Worm (Caenorhabditis elegans): Measurements from ENCODE around the gene cutl-3.

The cutl-3 gene

ce11 chrX:15034787-15035186 is 35.8 kb upstream of the cutl-3 start, which contains the start of gene dsc-1:
Gene dsc-1 (minus strand): TSS chrX:15034832.
- no peak for TF ChIP-seq ceh-28 (tag; optimal IDR thresholded peaks at IDR 0.05)
- TF ChIP-seq nhr-67 (tag; optimal IDR thresholded peaks at IDR 0.05) = no peak

ce11 chrX:15027997-15028396 is 29.0 kb upstream of the cutl-3 start:
- TF ChIP-seq snpc-4 (tag; optimal IDR thresholded peaks at IDR 0.05) (no peak), tbx-2 (tag; optimal IDR thresholded peaks at IDR 0.05) (no peak), nhr-23 (tag; optimal IDR thresholded peaks at IDR 0.05) (no peak), lin-39 (tag; optimal IDR thresholded peaks at IDR 0.05) (no peak), nhr-76 (tag; optimal IDR thresholded peaks at IDR 0.05) (no peak), pqm-1 (tag; optimal IDR thresholded peaks at IDR 0.05) (no peak), nhr-67 (tag; optimal IDR thresholded peaks at IDR 0.05) (no peak), hmg-11 (tag; optimal IDR thresholded peaks at IDR 0.05) (no peak), zag-1 (tag; optimal IDR thresholded peaks at IDR 0.05) (no peak), eor-1 (tag; optimal IDR thresholded peaks at IDR 0.05) (no peak), ceh-28 (tag; optimal IDR thresholded peaks at IDR 0.05) (no peak), nhr-28 (tag; optimal IDR thresholded peaks at IDR 0.05) (no peak), elt-2 (tag; optimal IDR thresholded peaks at IDR 0.05) (no peak), egl-5 (tag; optimal IDR thresholded peaks at IDR 0.05) (no peak), ceh-82 (tag; optimal IDR thresholded peaks at IDR 0.05) (no peak), nfya-1 (tag; optimal IDR thresholded peaks at IDR 0.05; ENCODE audit: insufficient read depth) (no peak)

ce11 chrX:15027566-15027965 is 28.6 kb upstream of the cutl-3 start:
- TF ChIP-seq nhr-11 (tag; optimal IDR thresholded peaks at IDR 0.05) (no peak), nhr-67 (tag; optimal IDR thresholded peaks at IDR 0.05) (no peak), skn-1 (tag; optimal IDR thresholded peaks at IDR 0.05) (no peak), elt-1 (tag; optimal IDR thresholded peaks at IDR 0.05) (peak; percentile 45), lin-39 (tag; optimal IDR thresholded peaks at IDR 0.05) (peak; percentile 88), nhr-76 (tag; optimal IDR thresholded peaks at IDR 0.05) (no peak), nhr-28 (tag; optimal IDR thresholded peaks at IDR 0.05) (no peak)

ce11 chrX:15026008-15026407 is 27.0 kb upstream of the cutl-3 start, which contains the start of gene seb-3:
Gene seb-3 (plus strand): TSS chrX:15026308.
- TF ChIP-seq eor-1 (tag; optimal IDR thresholded peaks at IDR 0.05) (no peak), pha-4 (tag; optimal IDR thresholded peaks at IDR 0.05) (no peak), nhr-23 (tag; optimal IDR thresholded peaks at IDR 0.05) (no peak), aly-2 (tag; optimal IDR thresholded peaks at IDR 0.05) (no peak), ceh-82 (tag; optimal IDR thresholded peaks at IDR 0.05) (no peak), zag-1 (tag; optimal IDR thresholded peaks at IDR 0.05) (no peak), elt-2 (tag; optimal IDR thresholded peaks at IDR 0.05) (no peak), daf-12 (tag; optimal IDR thresholded peaks at IDR 0.05) (no peak), fos-1 (tag; optimal IDR thresholded peaks at IDR 0.05) (no peak), nhr-11 (tag; optimal IDR thresholded peaks at IDR 0.05) (no peak), skn-1 (tag; optimal IDR thresholded peaks at IDR 0.05) (no peak), nfya-1 (tag; optimal IDR thresholded peaks at IDR 0.05; ENCODE audit: insufficient read depth) (no peak), ama-1 (optimal IDR thresholded peaks at IDR 0.05) (no peak), nhr-28 (tag; optimal IDR thresholded peaks at IDR 0.05) (no peak), lin-39 (tag; optimal IDR thresholded peaks at IDR 0.05) (no peak), pqm-1 (tag; optimal IDR thresholded peaks at IDR 0.05) (no peak), jun-1 (tag; optimal IDR thresholded peaks at IDR 0.05) (no peak), egl-5 (tag; optimal IDR thresholded peaks at IDR 0.05) (no peak), nhr-237 (tag; optimal IDR thresholded peaks at IDR 0.05) (no peak), nhr-25 (tag; optimal IDR thresholded peaks at IDR 0.05) (no peak)

ce11 chrX:15016102-15016501 is 17.1 kb upstream of the cutl-3 start:
- TF ChIP-seq nhr-67 (tag; optimal IDR thresholded peaks at IDR 0.05) = no peak
- no peak for TF ChIP-seq elt-2 (tag; optimal IDR thresholded peaks at IDR 0.05)
- TF ChIP-seq nfya-1 (tag; optimal IDR thresholded peaks at IDR 0.05; ENCODE audit: insufficient read depth) = peak; percentile 2
- no peak for TF ChIP-seq jun-1 (tag; optimal IDR thresholded peaks at IDR 0.05)

- TF ChIP-seq nfya-1 (tag; optimal IDR thresholded peaks at IDR 0.05; ENCODE audit: insufficient read depth) (peak; percentile 15), egl-5 (tag; optimal IDR thresholded peaks at IDR 0.05) (peak; percentile 81), ceh-16 (tag; optimal IDR thresholded peaks at IDR 0.05) (no peak), lin-39 (tag; optimal IDR thresholded peaks at IDR 0.05) (peak; percentile 19)
Measured at ce11 chrX:15013941-15014453, 15.0 kb upstream of the cutl-3 start.

Data from whole organism, L3 larva.